Fruit fly (Drosophila melanogaster): ENCODE measurements around the gene Usp47.
A peak's percentile ranks its signal among the peaks of the same experiment; 100 is the strongest.

The Usp47 gene

dm6 chr3L:5779476-5780401 lies 27.0 kb downstream of the Usp47 start, which contains the start of the genes Myt1, PGRP-LD and Pmi (continued):
- no peak for TF ChIP-seq CG15696 (tag; optimal IDR thresholded peaks at IDR 0.05)
- TF ChIP-seq CG2120 (GFP tag; optimal IDR thresholded peaks at IDR 0.05): no peak
- no peak for TF ChIP-seq hbn (GFP tag; IDR thresholded peaks at IDR 0.05; ENCODE audit: partially characterized antibody)
- no peak for TF ChIP-seq CG11456 (GFP tag; IDR thresholded peaks at IDR 0.05)
- no peak for TF ChIP-seq insv (GFP tag; optimal IDR thresholded peaks at IDR 0.05)
- no peak for TF ChIP-seq fd64A (GFP tag; optimal IDR thresholded peaks at IDR 0.05)
- TF ChIP-seq stc (GFP tag; IDR thresholded peaks at IDR 0.05): no peak
- no peak for TF ChIP-seq Blimp-1 (GFP tag; optimal IDR thresholded peaks at IDR 0.05)
- no peak for TF ChIP-seq NC2β (GFP tag; optimal IDR thresholded peaks at IDR 0.05)
- TF ChIP-seq E2f1 (GFP tag; IDR thresholded peaks at IDR 0.05): no peak
- peak; percentile 60 for TF ChIP-seq MESR4 (GFP tag; optimal IDR thresholded peaks at IDR 0.05)
- TF ChIP-seq tll (GFP tag; optimal IDR thresholded peaks at IDR 0.05): no peak
- TF ChIP-seq Xbp1 (GFP tag; optimal IDR thresholded peaks at IDR 0.05): no peak
- TF ChIP-seq gcm (GFP tag; optimal IDR thresholded peaks at IDR 0.05): no peak
- TF ChIP-seq Oaz (GFP tag; IDR thresholded peaks at IDR 0.05): no peak
- TF ChIP-seq her (GFP tag; optimal IDR thresholded peaks at IDR 0.05): no peak
- no peak for TF ChIP-seq NK7.1 (GFP tag; optimal IDR thresholded peaks at IDR 0.05)
- no peak for TF ChIP-seq CG10979 (tag; optimal IDR thresholded peaks at IDR 0.05)
- no peak for TF ChIP-seq CG10959 (GFP tag; IDR thresholded peaks at IDR 0.05)
- no peak for TF ChIP-seq CG5245 (GFP tag; optimal IDR thresholded peaks at IDR 0.05)
- TF ChIP-seq cad (GFP tag; optimal IDR thresholded peaks at IDR 0.05): no peak
- TF ChIP-seq Rx (GFP tag; IDR thresholded peaks at IDR 0.05): no peak
- no peak for TF ChIP-seq Dref (GFP tag; IDR thresholded peaks at IDR 0.05)
- no peak for TF ChIP-seq CG30020 (tag; optimal IDR thresholded peaks at IDR 0.05)
- no peak for TF ChIP-seq CG18262 (tag; optimal IDR thresholded peaks at IDR 0.05)
- no peak for TF ChIP-seq Asciz (GFP tag; optimal IDR thresholded peaks at IDR 0.05)
- no peak for TF ChIP-seq CG6854 (GFP tag; optimal IDR thresholded peaks at IDR 0.05)
- no peak for TF ChIP-seq ewg (GFP tag; optimal IDR thresholded peaks at IDR 0.05)
- no peak for TF ChIP-seq Kr (GFP tag; optimal IDR thresholded peaks at IDR 0.05)
- TF ChIP-seq Bteb2 (GFP tag; optimal IDR thresholded peaks at IDR 0.05): no peak
- TF ChIP-seq hb (GFP tag; IDR thresholded peaks at IDR 0.05; ENCODE audit: partially characterized antibody): no peak
- TF ChIP-seq CG8924 (tag; optimal IDR thresholded peaks at IDR 0.05): no peak
- TF ChIP-seq schlank (tag; optimal IDR thresholded peaks at IDR 0.05): no peak
- TF ChIP-seq kay (GFP tag; optimal IDR thresholded peaks at IDR 0.05): no peak
- TF ChIP-seq BEAF-32 (GFP tag; optimal IDR thresholded peaks at IDR 0.05): peak; percentile 69
- no peak for TF ChIP-seq maf-S (GFP tag; optimal IDR thresholded peaks at IDR 0.05)
- TF ChIP-seq slp2 (GFP tag; optimal IDR thresholded peaks at IDR 0.05): no peak
- TF ChIP-seq pzg (GFP tag; optimal IDR thresholded peaks at IDR 0.05): peak; percentile 42
- no peak for TF ChIP-seq zen (tag; optimal IDR thresholded peaks at IDR 0.05)
- TF ChIP-seq dysf (GFP tag; IDR thresholded peaks at IDR 0.05): no peak
- TF ChIP-seq CG12236 (GFP tag; optimal IDR thresholded peaks at IDR 0.05): no peak
- peak; percentile 26 for TF ChIP-seq YL-1 (GFP tag; optimal IDR thresholded peaks at IDR 0.05)
- TF ChIP-seq Eip74EF (GFP tag; optimal IDR thresholded peaks at IDR 0.05): no peak
- no peak for TF ChIP-seq CG33213 (GFP tag; optimal IDR thresholded peaks at IDR 0.05)
- no peak for TF ChIP-seq cas (GFP tag; IDR thresholded peaks at IDR 0.05)
- TF ChIP-seq mam (GFP tag; optimal IDR thresholded peaks at IDR 0.05): no peak
- TF ChIP-seq crol (GFP tag; IDR thresholded peaks at IDR 0.05): no peak
- no peak for TF ChIP-seq gsb (GFP tag; IDR thresholded peaks at IDR 0.05)
- TF ChIP-seq CG9817 (tag; optimal IDR thresholded peaks at IDR 0.05): no peak

All from whole organism, embryonic.